Worm (Caenorhabditis elegans) whole organism, L4/young adult: Measurements from ENCODE around the gene C04G6.6.

Experiments
- dao-5 ChIP-seq: sonication (generic microtip); optimal IDR thresholded peaks from 2 replicates; lab custom pipeline; 2016; ENCODE audit warnings: missing genotype, missing genetic modification characterization, moderate library complexity, missing compliant biosample characterization
- him-1 ChIP-seq: sonication (generic microtip); optimal IDR thresholded peaks from 2 replicates; lab custom pipeline; 2016; ENCODE audit warnings: missing genotype, missing genetic modification reagents, missing genetic modification characterization, missing compliant biosample characterization

DNA sequence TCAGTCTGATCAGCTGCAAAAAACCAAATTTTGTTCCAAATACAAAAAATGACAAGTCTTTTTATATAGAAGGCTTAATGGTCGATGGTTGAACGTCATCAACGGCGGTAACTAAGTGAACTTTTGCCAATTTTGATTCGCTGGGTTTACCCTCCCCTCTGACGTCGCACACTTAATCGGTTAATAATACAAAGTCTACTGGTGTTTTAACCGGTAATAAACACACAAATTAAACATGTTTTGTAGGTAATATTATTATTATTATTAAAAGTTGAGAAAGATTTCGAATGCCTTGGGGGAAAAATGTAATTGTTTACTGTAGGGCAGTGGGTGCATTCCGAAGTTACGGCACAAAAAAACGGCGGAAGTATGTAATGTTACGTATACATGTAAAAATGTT is 38.8 kb downstream of the C04G6.6 start, which contains the start of gene pho-12:
- no peak for TF ChIP-seq him-1 (tag; lab: Kevin White, UChicago)
- no peak for TF ChIP-seq dao-5 (tag; lab: Kevin White, UChicago)
